Fruit fly (Drosophila melanogaster) Kc167 (cell line): ENCODE measurements around the gene Orc2.

Source experiments
- Myc ChIP-seq: fragments of >200 bp; optimal IDR thresholded peaks from 2 replicates; lab custom pipeline; 2017; ENCODE audit warnings: missing external identifiers
- Sin3A ChIP-seq: fragments of >200 bp; optimal IDR thresholded peaks from 2 replicates; lab custom pipeline; 2018; ENCODE audit warnings: missing external identifiers
- h ChIP-seq: fragments of >200 bp; optimal IDR thresholded peaks from 3 replicates; lab custom pipeline; 2018; ENCODE audit warnings: missing external identifiers
- insv ChIP-seq: fragments of >200 bp; optimal IDR thresholded peaks from 3 replicates; lab custom pipeline; 2018; ENCODE audit warnings: missing external identifiers
- psq ChIP-seq: fragments of >200 bp; optimal IDR thresholded peaks from 2 replicates; lab custom pipeline; 2017; ENCODE audit warnings: missing external identifiers
- ttk ChIP-seq: sonication (Bioruptor generic); optimal IDR thresholded peaks from 2 replicates; lab custom pipeline; 2017; ENCODE audit warnings: missing external identifiers

Orc2 gene

DNA sequence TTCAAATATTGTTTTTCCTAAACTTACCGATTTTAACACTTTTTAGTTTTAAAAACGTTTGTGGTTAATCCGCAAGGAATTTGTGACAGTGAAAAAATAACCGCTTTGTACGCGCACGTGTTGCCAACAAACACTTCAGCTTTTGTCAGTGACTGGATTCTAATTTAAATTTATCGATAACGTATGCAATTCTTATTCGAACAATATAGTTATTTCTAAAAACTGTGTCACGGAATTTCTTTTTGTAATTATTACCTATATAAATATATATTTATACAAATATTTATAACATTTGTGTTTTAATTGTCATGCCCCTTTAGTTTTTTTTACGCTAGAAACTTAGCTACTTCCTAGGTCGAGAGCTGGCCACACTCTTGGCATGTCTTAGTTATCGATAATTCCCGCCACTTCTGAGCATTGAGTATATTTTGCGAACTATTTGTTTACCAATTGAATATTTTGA lies at the start of gene Orc2:
TSS of gene Orc2 (plus strand) at position 373 of the 463 bp plus-strand sequence.
- TF ChIP-seq ttk, result no peak
- no peak for TF ChIP-seq h (lab: Kevin White, UChicago)
- TF ChIP-seq Myc, result no peak
- no peak for TF ChIP-seq psq
- TF ChIP-seq insv (lab: Kevin White, UChicago), result no peak
- no peak for TF ChIP-seq Sin3A

DNA sequence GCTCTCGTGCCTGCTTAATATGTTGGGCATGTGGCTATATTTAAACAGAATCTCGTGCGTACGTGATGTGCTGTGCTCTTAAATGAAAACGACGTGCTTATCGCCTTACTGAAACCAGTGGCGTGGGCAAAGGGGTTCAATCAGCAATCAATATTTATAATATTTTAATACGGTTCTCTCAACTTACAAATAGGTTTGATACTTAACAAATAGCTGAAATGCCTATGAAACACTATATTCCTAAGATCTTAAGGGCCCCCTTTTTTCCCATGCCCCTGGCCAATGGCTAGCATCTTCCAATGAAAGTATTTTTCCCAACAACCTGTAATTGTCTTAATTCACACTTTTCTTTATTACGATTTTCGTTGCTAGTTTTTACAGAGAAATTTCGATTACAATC lies 49.0 kb upstream of the Orc2 start:
- no peak for TF ChIP-seq psq
- no peak for TF ChIP-seq ttk
- TF ChIP-seq insv (lab: Kevin White, UChicago), result no peak
- TF ChIP-seq h (lab: Kevin White, UChicago), result no peak
- no peak for TF ChIP-seq Sin3A
- TF ChIP-seq Myc, result no peak

DNA sequence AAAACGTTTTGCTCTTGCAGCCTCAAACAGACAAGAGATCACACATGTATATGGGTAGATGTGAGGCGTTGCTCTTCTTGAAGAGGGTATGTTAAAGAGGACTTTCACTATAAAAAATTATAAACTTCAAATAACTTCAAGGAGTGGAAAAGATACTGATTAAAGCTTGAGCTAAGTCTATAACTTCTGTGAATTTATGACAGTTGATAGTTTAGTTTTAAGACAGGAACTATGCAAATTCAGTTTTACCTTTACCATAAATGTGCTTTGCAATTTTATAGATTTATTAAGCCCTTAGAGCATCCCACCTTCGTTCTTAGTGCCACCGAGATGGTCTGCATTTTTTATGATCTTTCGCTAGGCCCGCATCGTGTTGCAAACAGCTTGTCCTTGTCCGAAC lies 48.1 kb upstream of the Orc2 start:
- TF ChIP-seq h (lab: Kevin White, UChicago) (no peak), insv (lab: Kevin White, UChicago) (no peak), Sin3A (no peak), psq (no peak), Myc (no peak), ttk (no peak)

DNA sequence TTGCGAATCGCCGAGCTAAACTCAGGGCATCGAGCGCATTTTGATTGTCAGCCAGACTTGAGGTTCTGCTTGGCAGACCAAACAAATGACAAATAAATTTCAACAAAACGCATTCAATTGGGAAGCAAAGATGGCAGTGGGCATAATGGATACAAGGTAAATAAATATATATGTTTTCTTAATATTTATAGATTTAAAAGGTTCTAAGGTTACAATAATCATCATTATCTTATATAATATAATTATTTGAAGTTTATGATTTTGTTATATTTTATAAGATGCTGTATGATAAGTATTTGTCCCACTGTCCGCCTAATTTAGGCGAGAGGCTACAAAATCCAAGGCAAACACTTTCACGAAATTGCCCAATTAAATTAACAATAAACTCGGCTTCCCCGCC lies 46.6 kb upstream of the Orc2 start:
- TF ChIP-seq ttk (no peak), Sin3A (no peak), h (lab: Kevin White, UChicago) (no peak), insv (lab: Kevin White, UChicago) (no peak), Myc (no peak), psq (no peak)

DNA sequence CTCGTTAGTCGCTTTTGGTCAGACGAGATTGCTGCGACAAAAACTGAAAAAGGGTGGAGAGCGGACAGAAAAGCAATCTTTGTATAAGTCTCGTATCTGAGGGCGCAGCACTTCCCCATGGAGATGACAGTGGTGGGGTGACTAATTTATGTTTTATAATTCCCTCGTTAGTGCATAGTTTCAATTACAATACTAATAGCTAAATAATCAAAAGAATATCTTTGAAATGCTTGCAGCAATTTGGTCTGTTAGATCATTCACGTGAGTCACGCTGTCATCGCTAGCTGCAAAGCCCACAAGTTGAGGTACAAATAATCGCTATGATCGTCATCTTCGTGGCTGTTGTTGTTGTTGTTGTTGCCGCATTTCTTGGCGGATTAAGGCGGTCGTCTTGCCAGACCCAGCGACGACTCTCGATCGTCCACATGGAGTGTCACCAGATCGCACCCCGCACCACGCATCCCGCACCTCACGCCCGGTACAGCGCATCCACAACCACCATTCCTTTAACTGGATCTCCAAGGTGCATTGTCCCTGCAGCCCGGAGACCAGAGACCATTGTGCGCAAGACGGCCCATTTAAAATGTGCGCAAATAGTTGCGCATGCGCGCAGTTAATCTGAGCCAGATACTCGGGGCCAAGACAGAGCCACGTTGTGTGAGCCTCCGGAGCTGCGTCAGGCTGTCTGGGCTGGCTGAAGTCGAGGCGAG lies 42.7 kb upstream of the Orc2 start:
- no peak for TF ChIP-seq ttk
- no peak for TF ChIP-seq insv (lab: Kevin White, UChicago)
- no peak for TF ChIP-seq Myc
- no peak for TF ChIP-seq psq
- no peak for TF ChIP-seq Sin3A
- TF ChIP-seq h (lab: Kevin White, UChicago), result no peak

DNA sequence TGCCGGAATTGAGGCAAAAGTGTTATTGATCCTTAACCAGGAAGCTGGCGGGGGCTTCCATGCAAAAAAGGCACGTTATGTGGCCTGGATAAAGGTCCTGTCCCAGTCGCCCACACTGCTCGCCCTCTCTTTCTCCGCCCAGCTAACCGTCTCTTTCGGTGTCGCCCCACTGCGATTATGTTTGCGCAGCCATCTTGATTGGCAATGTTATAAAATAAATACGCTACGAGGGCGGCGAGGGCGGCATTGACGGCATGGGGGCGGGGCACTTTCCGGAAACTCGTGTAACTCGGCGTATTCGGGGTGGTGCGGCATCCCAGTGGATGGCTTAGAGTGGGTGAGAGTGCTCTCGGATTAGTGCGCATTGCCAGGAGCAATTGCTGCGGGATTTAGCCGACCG lies 41.1 kb upstream of the Orc2 start:
- TF ChIP-seq psq, result no peak
- TF ChIP-seq Myc, result no peak
- no peak for TF ChIP-seq ttk
- no peak for TF ChIP-seq insv (lab: Kevin White, UChicago)
- no peak for TF ChIP-seq h (lab: Kevin White, UChicago)
- no peak for TF ChIP-seq Sin3A

DNA sequence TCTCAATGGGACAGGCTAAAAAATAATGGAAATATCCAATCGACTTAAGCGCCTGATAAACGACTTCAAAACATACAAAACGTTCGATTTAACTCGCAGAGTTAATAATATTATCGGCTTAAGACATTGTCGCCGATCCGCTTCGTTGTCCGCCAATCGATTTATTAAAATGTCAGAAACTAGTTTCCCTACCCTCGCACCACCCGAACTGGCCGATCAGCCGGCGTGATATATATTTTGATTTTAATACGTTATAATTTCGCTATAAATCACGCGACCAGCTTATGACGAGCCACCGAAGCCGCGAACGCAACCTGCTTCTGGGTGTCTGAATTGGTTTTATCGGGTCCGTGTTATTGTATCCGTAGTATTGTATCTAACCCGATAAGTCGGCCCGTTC lies 37.1 kb upstream of the Orc2 start:
- no peak for TF ChIP-seq h (lab: Kevin White, UChicago)
- no peak for TF ChIP-seq psq

DNA sequence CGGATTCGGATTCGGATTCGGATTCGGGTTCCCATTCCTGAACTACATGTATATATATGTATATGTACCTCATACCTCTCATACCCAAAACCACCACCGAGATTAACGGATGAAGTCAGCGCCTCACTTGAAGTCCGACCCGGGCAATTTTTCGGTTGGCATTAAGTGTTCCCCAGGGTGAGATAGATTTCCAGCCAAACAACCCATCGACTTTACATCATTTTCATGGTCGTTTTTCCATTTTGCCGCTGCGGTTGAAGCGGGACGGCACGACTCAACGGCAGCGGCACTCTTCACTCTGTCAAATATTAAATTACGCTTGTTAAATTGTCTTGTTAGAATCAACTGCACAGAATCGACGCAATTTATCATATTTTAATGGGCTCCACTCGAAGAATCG lies 34.4 kb upstream of the Orc2 start:
- TF ChIP-seq ttk (no peak), Myc (no peak), psq (no peak), insv (lab: Kevin White, UChicago) (no peak), Sin3A (no peak), h (lab: Kevin White, UChicago) (no peak)

DNA sequence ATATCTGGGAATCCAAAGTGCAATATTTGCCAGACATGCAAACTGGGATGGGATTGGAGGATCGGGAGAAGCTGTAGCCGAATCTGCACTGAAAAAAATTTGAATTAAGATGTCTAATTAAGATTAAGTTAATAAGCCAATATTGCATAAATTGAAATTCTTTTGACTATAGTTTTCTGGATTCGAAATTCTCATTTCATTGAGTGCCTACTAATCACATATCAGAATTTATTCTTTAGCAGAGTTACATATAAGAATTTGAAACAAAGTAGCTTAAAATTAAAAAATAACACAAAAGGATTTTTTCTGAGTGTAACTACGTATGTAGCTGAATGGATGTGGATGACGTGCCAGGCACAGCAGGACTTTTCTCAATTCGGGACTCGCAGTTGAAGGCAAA lies 32.9 kb upstream of the Orc2 start:
- TF ChIP-seq insv (lab: Kevin White, UChicago) (no peak), Sin3A (no peak), psq (no peak), ttk (no peak), Myc (no peak), h (lab: Kevin White, UChicago) (no peak)

DNA sequence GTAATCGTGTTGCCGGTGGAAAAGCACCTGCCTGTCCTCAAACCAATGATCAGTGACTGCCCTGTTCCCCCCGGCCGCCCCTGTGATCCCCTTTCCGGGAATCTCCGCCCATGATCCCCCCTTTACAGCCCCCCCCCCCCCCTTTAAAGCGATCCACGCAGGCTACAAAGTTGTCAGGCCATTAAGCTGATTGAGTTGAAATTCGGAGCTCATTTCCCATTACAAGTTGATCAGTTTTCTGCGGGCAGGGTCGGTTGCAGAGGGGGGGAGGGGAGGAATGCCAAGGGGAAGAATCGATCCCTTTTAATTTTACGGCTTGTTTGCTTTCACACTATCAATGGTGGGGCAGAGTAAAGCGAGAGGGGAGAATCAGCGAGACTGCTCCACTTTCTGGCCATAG lies 30.7 kb upstream of the Orc2 start:
- TF ChIP-seq psq (no peak), Sin3A (no peak), insv (lab: Kevin White, UChicago) (no peak), Myc (no peak), h (lab: Kevin White, UChicago) (no peak), ttk (no peak)

DNA sequence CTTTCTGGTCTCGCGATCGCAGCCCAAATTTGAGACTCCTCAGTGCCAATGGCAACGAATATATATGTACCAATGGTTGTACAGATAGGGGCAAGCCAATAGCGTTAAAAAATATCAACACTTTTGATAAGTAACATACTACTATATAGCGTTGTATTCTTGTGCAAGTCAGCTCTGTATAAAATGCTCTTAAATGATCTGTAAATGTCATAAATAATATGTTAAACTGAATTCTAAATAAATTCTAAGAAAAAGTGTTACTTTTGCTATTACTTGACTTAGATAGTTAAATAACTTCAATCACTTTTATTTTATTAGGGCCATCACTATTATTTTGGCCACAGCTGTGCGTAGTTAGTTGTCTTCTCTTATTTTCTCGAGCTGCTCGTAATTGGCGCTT lies 30.1 kb upstream of the Orc2 start:
- TF ChIP-seq insv (lab: Kevin White, UChicago), result no peak
- no peak for TF ChIP-seq Myc
- TF ChIP-seq psq, result no peak
- TF ChIP-seq h (lab: Kevin White, UChicago), result no peak
- TF ChIP-seq ttk, result no peak
- TF ChIP-seq Sin3A, result no peak

DNA sequence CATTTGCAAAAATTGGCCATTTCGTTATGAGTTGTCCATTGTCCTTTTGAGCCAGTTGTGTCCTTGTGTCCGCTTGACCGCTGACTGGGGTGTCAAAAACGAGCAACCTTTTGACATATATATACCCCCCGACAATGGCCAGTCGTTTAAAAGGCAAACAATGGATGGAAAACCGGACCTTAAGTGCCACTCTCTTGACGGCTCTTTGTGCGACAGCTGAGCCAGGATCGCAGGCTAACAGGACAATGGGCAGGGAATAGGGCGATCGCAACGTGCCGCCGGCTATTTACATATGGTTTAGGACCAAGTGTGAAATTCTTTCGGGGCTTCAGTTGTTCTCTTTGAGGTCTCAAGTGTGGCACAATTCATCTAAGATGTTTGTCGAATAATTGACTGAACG lies 28.4 kb upstream of the Orc2 start:
- no peak for TF ChIP-seq h (lab: Kevin White, UChicago)
- no peak for TF ChIP-seq insv (lab: Kevin White, UChicago)
- no peak for TF ChIP-seq Sin3A
- TF ChIP-seq ttk, result no peak
- TF ChIP-seq Myc, result no peak

DNA sequence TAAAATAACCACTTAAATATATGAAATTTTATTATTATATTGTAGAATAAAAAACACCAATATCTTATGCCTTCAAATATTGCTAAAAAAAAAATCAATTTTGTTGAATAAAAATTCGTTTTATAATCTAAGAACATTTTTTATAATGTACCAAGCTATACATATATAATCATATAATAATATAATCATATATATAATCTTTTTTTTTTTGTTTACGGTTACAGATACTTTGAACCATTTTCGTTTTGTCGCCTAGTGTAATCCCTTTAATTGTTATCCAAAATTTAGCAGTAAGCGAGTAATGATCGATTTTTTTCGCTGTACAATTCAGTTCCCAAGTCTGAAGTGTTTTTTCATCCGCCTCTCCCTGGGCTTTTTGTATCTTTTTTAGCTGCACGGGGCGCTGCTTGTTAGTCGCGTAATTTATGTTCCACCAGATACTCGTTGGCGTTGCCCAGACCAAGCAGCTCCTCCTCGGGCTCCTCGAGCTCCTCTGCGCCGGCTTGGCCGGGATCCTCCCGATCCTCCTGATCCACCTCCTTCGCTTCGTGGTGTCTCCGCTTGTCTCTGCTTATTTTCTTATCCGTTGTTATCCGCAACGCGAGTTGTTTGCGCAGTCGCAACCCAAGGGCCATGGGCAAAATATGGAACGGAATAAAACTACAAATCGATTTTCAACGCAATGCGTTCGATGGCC lies 25.2 kb upstream of the Orc2 start:
- TF ChIP-seq Sin3A, result no peak

DNA sequence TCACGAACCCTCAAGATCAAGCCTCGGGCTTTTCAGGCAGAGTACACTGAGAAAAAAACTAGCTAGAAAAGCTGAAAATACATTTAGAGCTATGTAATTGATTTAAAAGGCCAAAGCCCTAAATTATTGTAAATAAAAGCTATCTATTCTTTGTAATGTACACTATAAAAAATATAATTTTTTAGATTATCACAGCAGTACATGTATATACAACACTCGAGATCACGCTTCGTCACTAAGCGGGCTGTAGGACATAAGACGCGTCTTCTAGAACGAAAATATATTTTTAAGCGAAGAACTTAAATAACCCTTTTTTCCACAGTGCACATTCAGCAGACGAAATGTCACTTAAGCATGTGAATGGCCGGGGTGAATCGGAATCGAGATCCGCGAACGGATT lies 23.3 kb upstream of the Orc2 start:
- TF ChIP-seq ttk (no peak), insv (lab: Kevin White, UChicago) (no peak), h (lab: Kevin White, UChicago) (no peak)
